Fruit fly (Drosophila melanogaster) S2 (cell line): ENCODE data around the gene Nopp140.

ENCODE experiments used
- CG8478 ChIP-seq: fragments of >200 bp; optimal IDR thresholded peaks from 2 replicates; lab custom pipeline; 2018
- CTCF ChIP-seq, 2 experiments: fragments of >200 bp; optimal IDR thresholded peaks; 2 replicates each; lab custom pipeline; 2018

Gene Nopp140

DNA sequence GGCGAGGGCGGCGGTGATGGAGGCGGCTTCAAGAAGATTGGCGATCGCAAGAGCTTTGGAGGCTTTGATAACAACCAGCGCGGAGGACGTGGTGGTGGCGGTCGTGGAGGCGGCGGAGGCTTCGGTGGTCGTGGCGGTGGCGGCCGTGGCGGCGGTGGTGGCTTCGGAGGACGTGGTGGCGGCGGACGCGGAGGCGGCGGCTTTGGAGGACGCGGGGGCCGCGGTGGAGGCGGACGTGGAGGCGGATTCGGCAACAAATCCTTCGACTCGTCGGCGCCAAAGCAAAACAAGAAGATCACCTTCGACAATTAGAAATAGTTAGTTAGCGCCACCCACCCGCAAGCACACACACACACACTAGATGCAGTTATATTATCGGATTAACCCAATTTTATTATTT lies 3.0 kb downstream of the Nopp140 start:
- TF ChIP-seq CTCF (optimal IDR thresholded peaks at IDR 0.05; lab: Kevin White, UChicago) (no peak), CG8478 (lab: Kevin White, UChicago) (no peak)

DNA sequence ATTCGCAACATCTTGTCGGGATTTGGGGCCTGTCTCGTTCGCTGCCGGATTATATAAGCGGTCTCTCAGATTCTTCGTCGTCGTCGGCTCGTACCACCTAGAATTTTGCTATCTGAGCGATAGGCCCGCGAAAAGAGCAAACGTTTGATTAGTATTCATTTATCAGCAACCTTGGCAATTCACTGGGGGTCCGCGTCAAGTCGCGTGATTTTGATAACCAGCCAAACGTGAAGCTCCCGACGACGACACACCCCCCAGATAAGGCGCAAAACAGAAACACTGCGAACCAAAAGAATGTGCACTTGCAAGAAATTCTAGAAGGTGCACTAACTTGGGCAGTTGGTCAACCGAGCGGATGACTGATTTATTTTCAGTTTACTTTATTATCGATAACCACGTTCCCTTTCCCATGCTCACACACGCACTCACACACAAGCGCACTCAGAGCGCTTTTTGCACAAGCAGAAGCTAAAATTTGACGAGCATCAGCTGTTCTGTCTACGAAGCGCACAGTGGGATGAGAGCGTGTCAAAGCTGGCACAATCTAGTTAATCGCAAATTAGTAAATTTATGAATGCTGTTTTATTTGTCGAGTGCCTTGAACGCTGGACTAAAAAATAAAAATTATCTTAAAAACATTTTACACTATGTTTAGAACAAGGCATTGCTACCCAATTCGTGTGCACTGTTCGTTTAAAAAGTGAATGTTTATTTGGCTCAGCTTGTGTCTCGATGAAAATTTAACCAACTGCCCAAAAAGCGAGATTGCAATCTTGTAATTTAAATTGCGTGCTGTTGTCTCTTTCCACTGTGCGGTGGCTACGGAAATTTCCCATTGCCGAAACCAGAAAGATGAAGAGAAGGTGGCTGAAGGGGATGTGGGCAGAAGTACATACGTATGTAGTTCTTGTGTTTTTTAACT lies 7.4 kb downstream of the Nopp140 start:
- TF ChIP-seq CG8478 (lab: Kevin White, UChicago) (no peak), CTCF (optimal IDR thresholded peaks at IDR 0.05; lab: Kevin White, UChicago) (no peak)

DNA sequence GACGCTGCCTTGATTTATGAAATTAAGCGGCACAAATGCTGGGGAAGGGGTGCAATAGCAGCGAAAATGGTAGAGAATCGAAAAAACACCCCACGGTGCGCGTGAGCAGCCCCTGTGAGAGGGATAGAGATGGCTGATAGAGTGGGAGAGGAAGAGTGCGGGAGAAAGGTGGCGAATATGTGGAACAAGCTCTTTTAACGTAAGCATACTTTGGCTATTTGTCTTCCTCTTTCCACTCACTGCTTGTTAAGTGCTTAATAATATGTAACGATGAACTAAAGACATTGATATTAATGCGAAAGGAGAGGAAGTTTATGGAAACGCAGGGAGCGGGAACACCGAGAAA lies 8.0 kb downstream of the Nopp140 start:
- TF ChIP-seq CTCF (optimal IDR thresholded peaks at IDR 0.05; lab: Kevin White, UChicago): no peak
- no peak for TF ChIP-seq CG8478 (lab: Kevin White, UChicago)

DNA sequence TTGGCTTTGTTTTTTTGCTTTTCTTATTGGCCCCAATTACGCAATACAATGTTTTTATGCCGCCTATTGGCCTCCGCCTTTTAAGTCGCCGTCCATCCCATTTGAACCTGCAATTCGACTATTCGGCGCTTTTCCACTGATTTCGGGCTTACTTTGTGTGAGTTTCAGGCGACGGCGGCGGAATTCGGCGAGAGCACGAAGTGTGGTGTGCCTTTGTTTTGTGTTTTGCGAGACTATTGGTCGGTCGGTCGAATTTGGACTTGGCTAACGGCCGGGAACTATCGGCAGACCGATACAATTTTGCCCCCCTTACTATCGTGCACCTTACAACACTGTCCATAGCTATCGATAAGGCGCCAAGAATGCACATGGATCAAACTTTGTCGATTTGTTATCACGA lies 8.5 kb downstream of the Nopp140 start, which contains the start of gene P5CDh1:
Gene P5CDh1 (minus strand): TSS at position 278 of the 400 bp plus-strand sequence.
- TF ChIP-seq CG8478 (lab: Kevin White, UChicago) (no peak), CTCF (optimal IDR thresholded peaks at IDR 0.05; lab: Kevin White, UChicago) (no peak)

DNA sequence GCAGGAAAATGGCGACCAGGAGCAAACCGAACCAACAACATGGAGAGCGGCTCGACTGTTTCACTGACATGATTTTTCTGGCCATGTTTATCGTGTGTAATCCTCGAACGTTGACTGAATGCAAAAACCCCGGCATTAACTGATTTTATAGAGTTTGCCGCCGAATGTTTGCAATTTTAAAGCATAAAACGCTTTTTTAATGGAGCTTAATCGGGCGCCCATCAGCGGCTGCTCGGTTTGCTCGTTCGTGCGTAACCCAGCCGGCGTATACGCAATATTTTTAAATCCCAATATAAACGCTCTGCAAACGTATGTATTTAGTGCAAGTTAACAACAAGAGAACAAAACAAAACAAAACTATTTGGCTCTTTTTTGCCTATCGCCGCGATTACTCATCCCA lies 9.7 kb downstream of the Nopp140 start, which contains the start of gene CG14563:
Gene CG14563 (minus strand): TSS at position 101 of the 400 bp plus-strand sequence.
- TF ChIP-seq CG8478 (lab: Kevin White, UChicago) (no peak), CTCF (optimal IDR thresholded peaks at IDR 0.05; lab: Kevin White, UChicago) (no peak)

DNA sequence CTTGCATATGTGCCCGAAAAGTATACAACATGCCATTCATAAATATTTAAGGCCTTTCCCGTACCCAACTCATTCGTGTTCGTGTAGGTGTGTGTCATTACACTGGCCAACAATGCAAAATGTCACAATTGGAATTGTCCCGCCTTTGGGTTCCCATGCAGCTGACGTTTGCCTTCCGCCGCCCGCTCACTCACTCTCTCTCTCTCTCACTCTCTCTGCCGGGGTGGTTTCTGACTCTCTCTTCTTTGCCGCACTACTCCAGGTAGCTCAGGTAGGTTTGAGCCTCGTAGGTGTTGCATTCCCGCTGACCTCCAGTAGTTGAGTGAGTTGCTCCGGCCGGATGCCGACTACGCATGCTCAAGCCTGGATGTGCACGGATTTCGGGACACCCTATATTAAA lies 10.7 kb downstream of the Nopp140 start:
- TF ChIP-seq CTCF (optimal IDR thresholded peaks at IDR 0.05; lab: Kevin White, UChicago) (no peak), CG8478 (lab: Kevin White, UChicago) (no peak)

DNA sequence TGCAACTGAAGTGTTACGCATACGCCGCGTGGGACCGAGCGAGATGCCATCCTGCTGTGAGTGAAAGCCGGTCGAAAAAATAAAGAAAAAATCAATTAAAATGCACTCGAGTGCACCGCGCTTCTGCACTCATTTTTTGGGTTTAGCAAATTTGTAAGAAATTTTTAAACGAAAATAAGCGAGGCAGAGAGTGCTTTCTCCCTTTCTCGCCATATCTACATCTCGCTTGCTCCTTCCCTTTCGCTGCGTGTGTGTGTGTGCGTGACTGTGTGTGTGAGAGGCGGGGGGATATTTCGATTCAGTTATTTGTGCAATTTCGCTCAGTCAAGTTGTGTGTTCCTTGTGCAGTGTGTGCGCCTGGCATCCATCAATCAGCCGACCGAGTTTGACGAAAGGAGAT lies 11.9 kb downstream of the Nopp140 start, which contains the start of gene mub:
Gene mub (plus strand): TSS at position 301 of the 400 bp plus-strand sequence.
- TF ChIP-seq CG8478 (lab: Kevin White, UChicago) (no peak), CTCF (optimal IDR thresholded peaks at IDR 0.05; lab: Kevin White, UChicago) (no peak)

DNA sequence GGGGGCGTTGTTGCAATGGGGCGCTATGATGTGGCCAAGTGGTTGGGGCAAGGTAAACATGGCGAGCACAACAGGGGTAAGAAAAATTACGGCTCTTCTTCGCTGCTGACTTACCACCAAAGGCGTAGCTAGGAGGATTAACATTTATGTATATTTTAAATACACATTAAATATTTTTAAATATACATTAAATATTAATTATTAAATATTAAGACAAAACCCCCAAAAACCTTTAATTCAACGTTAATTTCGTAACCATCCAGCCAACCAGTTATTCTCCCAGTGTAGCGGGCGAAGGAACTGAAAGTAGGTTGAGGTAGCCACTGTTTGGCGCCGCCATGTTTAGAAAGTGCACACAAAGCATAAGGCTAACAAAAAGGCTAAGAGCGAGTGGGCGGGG lies 14.0 kb downstream of the Nopp140 start:
- TF ChIP-seq CG8478 (lab: Kevin White, UChicago): no peak
- TF ChIP-seq CTCF (optimal IDR thresholded peaks at IDR 0.05; lab: Kevin White, UChicago): no peak

DNA sequence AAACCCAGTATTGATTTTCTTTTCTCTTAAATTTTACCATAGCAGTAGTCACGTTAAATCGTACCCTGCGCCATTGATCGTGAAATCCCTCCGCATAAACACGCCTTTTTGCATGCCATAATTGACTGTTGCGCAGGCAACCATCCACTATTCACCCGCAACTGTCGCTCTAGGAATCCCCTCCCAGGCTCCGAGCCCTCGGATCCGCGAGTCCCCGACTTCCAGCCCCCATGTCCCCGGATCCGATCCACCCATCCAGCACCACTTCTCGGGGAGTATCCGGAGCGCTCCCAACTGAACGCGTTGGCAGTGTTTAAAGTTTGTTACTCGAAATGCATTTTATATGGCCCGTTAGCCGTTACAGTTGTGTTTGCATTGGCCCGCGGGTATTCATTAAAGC lies 15.7 kb downstream of the Nopp140 start:
- TF ChIP-seq CG8478 (lab: Kevin White, UChicago) (no peak), CTCF (optimal IDR thresholded peaks at IDR 0.05; lab: Kevin White, UChicago) (no peak)

DNA sequence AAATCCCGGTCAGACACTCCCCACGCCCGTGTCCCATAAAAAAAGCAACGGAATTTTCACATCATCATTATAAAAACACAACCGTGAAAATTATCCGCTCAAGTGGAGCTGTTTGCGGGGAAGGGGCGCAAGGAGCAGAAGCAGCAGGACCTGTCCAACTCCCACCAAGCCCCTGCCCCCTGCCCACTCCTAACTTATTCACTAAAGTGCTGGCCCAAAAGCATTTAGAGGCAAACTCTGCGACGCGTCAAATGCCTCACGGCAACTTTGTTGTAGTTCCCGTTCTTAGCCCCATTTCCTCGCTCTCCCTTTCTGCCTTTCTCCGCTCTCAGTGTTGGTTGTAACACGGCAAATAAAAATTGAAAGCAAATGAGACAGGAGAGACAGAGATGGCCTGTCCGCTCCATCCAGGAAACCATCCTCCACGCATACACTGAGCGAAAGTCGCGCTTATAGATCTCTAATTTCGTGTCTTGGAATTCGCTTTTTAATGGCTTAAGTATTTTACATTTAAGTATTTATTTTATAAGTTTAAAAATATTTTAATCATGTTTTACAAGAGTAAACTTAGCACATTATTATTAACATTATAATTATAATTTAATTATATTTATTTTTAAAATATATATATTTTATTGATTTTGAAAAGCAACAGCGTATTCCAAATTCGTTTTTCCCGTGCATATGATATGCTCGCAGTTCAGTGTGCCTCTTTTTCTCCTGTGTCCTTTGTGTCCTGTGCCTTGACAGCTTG lies 26.9 kb downstream of the Nopp140 start:
- no peak for TF ChIP-seq CTCF (optimal IDR thresholded peaks at IDR 0.05; lab: Kevin White, UChicago)
- no peak for TF ChIP-seq CG8478 (lab: Kevin White, UChicago)

DNA sequence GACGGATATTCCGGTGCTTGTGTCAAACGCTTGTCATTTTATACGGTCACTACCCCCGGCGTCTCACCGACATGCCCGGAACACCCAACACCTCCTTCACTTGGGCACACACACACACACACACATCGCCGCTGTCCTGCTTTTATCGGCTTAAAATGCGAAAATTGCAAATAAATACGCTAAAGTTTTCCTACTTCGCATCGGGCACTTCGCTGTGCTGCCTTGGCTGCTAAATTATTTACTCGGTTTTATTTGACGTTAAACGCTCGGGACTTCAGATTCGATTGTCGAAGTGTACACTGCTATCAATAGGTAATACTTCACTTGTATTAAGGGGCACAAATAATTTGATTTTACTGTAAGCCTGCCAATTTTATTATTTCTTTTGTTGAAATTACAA lies 39.2 kb downstream of the Nopp140 start:
- TF ChIP-seq CG8478 (lab: Kevin White, UChicago) (no peak), CTCF (optimal IDR thresholded peaks at IDR 0.05; lab: Kevin White, UChicago) (no peak)

DNA sequence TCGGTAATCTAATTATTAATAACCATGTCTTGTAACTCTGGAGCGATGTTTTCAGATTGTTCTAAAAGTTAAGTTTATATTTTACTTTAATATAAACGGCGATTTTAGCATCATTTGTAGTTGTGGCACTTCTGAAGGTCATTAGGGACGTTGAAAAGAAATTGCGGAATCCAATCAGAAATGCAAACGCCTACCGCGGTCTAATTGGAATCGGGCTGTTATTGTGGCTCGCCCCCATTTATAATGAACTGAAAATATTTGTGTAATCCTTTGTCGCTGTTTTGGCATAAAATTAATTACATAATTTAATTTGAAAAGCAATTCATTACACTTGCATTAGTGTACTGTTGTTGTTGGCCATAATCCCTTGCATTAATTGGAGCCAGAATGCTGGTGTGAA lies 45.7 kb downstream of the Nopp140 start:
- TF ChIP-seq CG8478 (lab: Kevin White, UChicago) (no peak), CTCF (optimal IDR thresholded peaks at IDR 0.05; lab: Kevin White, UChicago) (no peak)

DNA sequence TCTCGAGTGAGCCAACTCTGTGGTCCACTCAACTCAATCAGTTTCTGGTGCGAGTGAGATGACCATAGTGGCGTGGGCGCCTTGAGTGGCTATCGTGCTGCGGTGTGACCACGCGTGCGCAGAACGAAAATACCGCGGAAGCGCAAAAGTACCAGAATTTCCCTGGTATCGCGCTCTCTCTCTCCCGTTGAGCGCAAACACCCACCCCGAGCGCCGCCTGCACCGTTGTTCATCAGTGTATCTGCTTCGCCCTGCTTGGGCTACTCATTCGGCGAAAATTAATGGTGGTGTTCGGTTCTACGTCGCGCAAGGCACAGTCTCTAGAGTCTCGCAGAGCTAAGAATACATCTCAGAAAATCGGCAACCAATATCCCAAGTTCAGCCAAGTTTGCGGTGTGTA lies 46.8 kb downstream of the Nopp140 start:
- TF ChIP-seq CG8478 (lab: Kevin White, UChicago): no peak
- peak; percentile 11 to 34 for TF ChIP-seq CTCF (optimal IDR thresholded peaks at IDR 0.05; lab: Kevin White, UChicago)

DNA sequence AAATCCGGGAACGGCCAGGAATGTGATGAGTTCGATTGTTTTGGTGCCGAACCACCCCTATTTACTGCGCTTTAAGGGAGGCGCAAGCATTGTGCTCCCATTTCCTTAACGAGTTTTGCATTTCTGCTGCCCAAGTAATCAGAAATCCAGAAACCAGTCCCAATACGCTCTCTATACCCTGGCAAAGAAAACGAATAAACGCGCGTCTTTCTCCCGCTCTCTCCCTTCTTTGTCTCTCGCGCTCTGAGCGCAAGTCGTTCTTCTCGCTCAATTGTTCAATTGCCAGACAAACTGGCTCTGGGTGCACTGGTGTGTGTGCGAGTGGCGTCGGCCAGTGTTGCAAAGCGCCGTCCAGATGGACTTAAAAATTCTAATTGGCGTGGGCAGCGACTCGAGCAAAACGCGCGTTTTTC lies 47.8 kb downstream of the Nopp140 start:
- TF ChIP-seq CG8478 (lab: Kevin White, UChicago): no peak
- TF ChIP-seq CTCF (optimal IDR thresholded peaks at IDR 0.05; lab: Kevin White, UChicago): peak in 1 of 2 experiments; percentile 17

DNA sequence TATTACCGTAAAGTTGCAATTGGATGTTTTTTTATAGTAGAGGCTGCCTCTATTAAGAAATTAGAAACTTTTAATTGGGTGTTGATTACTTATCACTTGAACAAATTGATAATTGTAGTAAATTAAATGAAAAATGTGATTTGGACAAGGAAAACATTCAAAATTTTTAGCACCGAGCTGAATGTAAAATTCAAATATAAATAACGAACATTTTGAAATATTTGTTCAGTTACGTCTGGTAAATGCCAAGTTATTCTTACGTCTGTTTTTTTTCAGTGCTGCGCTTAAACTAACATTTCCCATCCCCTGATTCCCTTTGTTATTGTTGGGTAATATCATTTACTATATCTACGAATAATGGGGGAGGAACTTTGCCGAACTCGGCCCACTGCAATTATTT lies 49.5 kb downstream of the Nopp140 start:
- TF ChIP-seq CG8478 (lab: Kevin White, UChicago): no peak
